Worm (Caenorhabditis elegans) whole organism, L2 larva: Measurements from ENCODE around the gene ttr-50.
A peak's percentile ranks its signal among the peaks of the same experiment; 100 is the strongest.

ENCODE experiments used
- C34F6.9 ChIP-seq: fragments of 150-350 bp; optimal IDR thresholded peaks from 2 replicates; lab custom pipeline; 2014; ENCODE audit warnings: missing biosample characterization, missing genetic modification characterization
- F13H6.1 ChIP-seq: sonication (generic microtip); optimal IDR thresholded peaks from 2 replicates; lab custom pipeline; 2016; ENCODE audit warnings: missing genetic modification characterization, missing compliant biosample characterization
- R02D3.7 ChIP-seq: fragments of 150-350 bp; optimal IDR thresholded peaks from 2 replicates; lab custom pipeline; 2014; ENCODE audit warnings: missing biosample characterization, missing genetic modification characterization
- Y55F3AM.14 ChIP-seq: fragments of 200-800 bp; sonication (Bioruptor generic); optimal IDR thresholded peaks from 2 replicates; lab custom pipeline; 2018; ENCODE audit warnings: mild to moderate bottlenecking, missing genetic modification characterization, missing compliant biosample characterization
- aly-2 ChIP-seq: fragments of 150-350 bp; optimal IDR thresholded peaks from 2 replicates; lab custom pipeline; 2014; ENCODE audit warnings: missing biosample characterization, missing genetic modification characterization
- crh-2 ChIP-seq: sonication (generic microtip); optimal IDR thresholded peaks from 2 replicates; lab custom pipeline; 2017; ENCODE audit warnings: missing biosample characterization, missing genetic modification characterization
- dmd-4 ChIP-seq: sonication (generic microtip); optimal IDR thresholded peaks from 2 replicates; lab custom pipeline; 2017; ENCODE audit warnings: missing biosample characterization, missing genetic modification characterization
- elt-3 ChIP-seq: sonication (generic microtip); optimal IDR thresholded peaks from 2 replicates; lab custom pipeline; 2017; ENCODE audit warnings: missing biosample characterization, missing genetic modification characterization
- fos-1 ChIP-seq: fragments of 150-350 bp; optimal IDR thresholded peaks from 2 replicates; lab custom pipeline; 2014; ENCODE audit warnings: missing biosample characterization, missing genetic modification characterization
- gmeb-1 ChIP-seq: fragments of 150-350 bp; optimal IDR thresholded peaks from 2 replicates; lab custom pipeline; 2014; ENCODE audit warnings: missing biosample characterization, missing genetic modification characterization
- lin-11 ChIP-seq: fragments of 150-350 bp; sonication (generic microtip); optimal IDR thresholded peaks from 2 replicates; lab custom pipeline; 2014; ENCODE audit warnings: missing biosample characterization, missing genetic modification characterization, inconsistent platforms, mixed read lengths
- lin-39 ChIP-seq: fragments of 150-350 bp; optimal IDR thresholded peaks from 2 replicates; lab custom pipeline; 2014; ENCODE audit warnings: missing biosample characterization, missing genetic modification reagents, missing genetic modification characterization
- lsy-2 ChIP-seq, 2 experiments: fragments of 150-350 bp in 1 of 2; sonication (generic microtip) in 1 of 2; optimal IDR thresholded peaks; 2 replicates each; lab custom pipeline; 2014 to 2017; ENCODE audit warnings: missing biosample characterization in 2 of 2, missing genetic modification characterization in 2 of 2
- mab-5 ChIP-seq: fragments of 150-350 bp; optimal IDR thresholded peaks from 2 replicates; lab custom pipeline; 2014; ENCODE audit warnings: missing biosample characterization, missing genetic modification characterization
- mbf-1 ChIP-seq: sonication (generic microtip); optimal IDR thresholded peaks from 2 replicates; lab custom pipeline; 2017; ENCODE audit warnings: missing biosample characterization, missing genetic modification characterization
- mdl-1 ChIP-seq, 2 experiments: fragments of 150-350 bp in 1 of 2; sonication (generic microtip) in 1 of 2; optimal IDR thresholded peaks; 2 replicates each; lab custom pipeline; 2017; ENCODE audit warnings: missing biosample characterization in 2 of 2, missing genetic modification characterization in 2 of 2
- nhr-129 ChIP-seq: fragments of 150-350 bp; optimal IDR thresholded peaks from 2 replicates; lab custom pipeline; 2014; ENCODE audit warnings: missing biosample characterization, missing genetic modification characterization
- nhr-23 ChIP-seq: fragments of 150-350 bp; optimal IDR thresholded peaks from 2 replicates; lab custom pipeline; 2014; ENCODE audit warnings: missing biosample characterization, missing genetic modification reagents, missing genetic modification characterization
- nhr-6 ChIP-seq: fragments of 150-350 bp; optimal IDR thresholded peaks from 2 replicates; lab custom pipeline; 2014; ENCODE audit warnings: missing biosample characterization, missing genetic modification characterization
- sem-4 ChIP-seq: fragments of 150-350 bp; optimal IDR thresholded peaks from 2 replicates; lab custom pipeline; 2014; ENCODE audit warnings: missing biosample characterization, missing genetic modification reagents, missing genetic modification characterization
- sma-3 ChIP-seq: sonication (generic microtip); optimal IDR thresholded peaks from 2 replicates; lab custom pipeline; 2016; ENCODE audit warnings: missing genetic modification reagents, missing genetic modification characterization, missing compliant biosample characterization
- sma-9 ChIP-seq, 2 experiments: fragments of 150-350 bp in 1 of 2; sonication (generic microtip) in 1 of 2; optimal IDR thresholded peaks; 2 replicates each; lab custom pipeline; 2014 to 2016; ENCODE audit warnings: missing genetic modification characterization in 2 of 2, mild to moderate bottlenecking in 1 of 2, missing biosample characterization in 1 of 2, missing compliant biosample characterization in 1 of 2, missing genetic modification reagents in 1 of 2, moderate library complexity in 1 of 2
- unc-55 ChIP-seq: fragments of 150-350 bp; sonication (generic microtip); optimal IDR thresholded peaks from 3 replicates; lab custom pipeline; 2014; ENCODE audit warnings: missing biosample characterization, missing genetic modification reagents, missing genetic modification characterization
- unc-62 ChIP-seq: fragments of 150-350 bp; optimal IDR thresholded peaks from 2 replicates; lab custom pipeline; 2014; ENCODE audit warnings: missing biosample characterization, missing genetic modification reagents, missing genetic modification characterization
- zag-1 ChIP-seq: fragments of 150-350 bp; optimal IDR thresholded peaks from 2 replicates; lab custom pipeline; 2014; ENCODE audit warnings: missing biosample characterization, missing genetic modification characterization
- ztf-11 ChIP-seq: sonication (generic microtip); optimal IDR thresholded peaks from 2 replicates; lab custom pipeline; 2017; ENCODE audit warnings: missing biosample characterization, missing genetic modification characterization
- ztf-4 ChIP-seq: fragments of 150-350 bp; optimal IDR thresholded peaks from 2 replicates; lab custom pipeline; 2014; ENCODE audit warnings: missing biosample characterization, missing genetic modification characterization

Gene ttr-50

DNA sequence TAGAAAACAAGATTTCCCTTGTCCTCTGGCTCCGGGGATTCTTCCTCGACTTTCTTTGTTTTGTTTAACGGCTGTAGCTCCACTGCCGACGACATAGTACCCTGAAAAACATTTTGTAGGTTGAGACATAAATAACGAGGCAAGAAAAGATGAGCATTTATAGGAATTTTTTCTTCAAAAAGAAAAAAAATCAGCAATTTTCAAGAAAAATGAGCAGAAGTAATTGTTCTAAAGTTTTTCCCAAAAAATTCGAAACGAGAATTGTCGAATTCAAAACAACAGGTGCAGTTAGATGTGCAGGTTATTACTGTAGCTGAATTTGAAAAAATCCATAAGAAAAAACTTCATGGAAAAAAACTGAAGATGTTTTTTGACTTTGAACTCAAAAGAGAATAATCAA is 14.6 kb upstream of the ttr-50 start, which contains the start of gene ent-1:
TSS of gene ent-1 (minus strand) at position 101 of the 400 bp plus-strand sequence.
- TF ChIP-seq lsy-2 (tag; optimal IDR thresholded peaks at IDR 0.05; lab: Kevin White, UChicago) (peak in 1 of 2 experiments; percentile 4), sma-3 (GFP tag; lab: Kevin White, UChicago) (no peak)
- TF ChIP-seq, all 48 proteins: peak for 1

DNA sequence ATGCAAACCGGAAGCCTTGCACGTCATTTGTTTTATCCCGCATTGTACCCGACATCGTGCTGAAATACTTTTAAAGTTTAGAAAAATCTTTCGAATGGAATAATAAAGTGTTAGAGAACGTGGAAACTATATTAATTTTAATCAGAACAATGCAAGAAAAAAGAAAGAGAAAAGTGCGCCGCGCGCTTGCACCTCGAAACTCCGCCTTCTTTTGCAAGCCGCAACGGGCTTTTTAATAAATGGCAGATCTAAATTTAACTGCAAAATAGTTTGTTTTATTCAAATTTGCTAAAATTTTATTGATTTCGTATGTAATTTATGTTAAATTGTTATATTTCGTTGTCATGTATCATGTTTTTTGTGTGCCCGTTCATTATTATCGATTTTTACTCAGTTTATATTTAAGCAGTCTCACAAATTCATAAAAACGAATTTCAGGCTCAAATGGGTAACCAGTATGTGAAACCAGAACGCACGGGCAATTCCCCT is 11.2 kb upstream of the ttr-50 start, which contains the start of the genes acl-3 and ndub-6:
TSS of gene acl-3 (minus strand) at position 59 of the 489 bp plus-strand sequence.
TSS of gene ndub-6 (plus strand) at position 439 of the 489 bp plus-strand sequence.
- TF ChIP-seq crh-2 (tag; lab: Kevin White, UChicago), result no peak
- no peak for TF ChIP-seq gmeb-1 (tag; lab: Kevin White, UChicago)
- peak; percentile 8 for TF ChIP-seq C34F6.9 (tag; lab: Kevin White, UChicago)
- TF ChIP-seq lsy-2 (tag; optimal IDR thresholded peaks at IDR 0.05; lab: Kevin White, UChicago), result peak in 1 of 2 experiments; percentile 14

DNA sequence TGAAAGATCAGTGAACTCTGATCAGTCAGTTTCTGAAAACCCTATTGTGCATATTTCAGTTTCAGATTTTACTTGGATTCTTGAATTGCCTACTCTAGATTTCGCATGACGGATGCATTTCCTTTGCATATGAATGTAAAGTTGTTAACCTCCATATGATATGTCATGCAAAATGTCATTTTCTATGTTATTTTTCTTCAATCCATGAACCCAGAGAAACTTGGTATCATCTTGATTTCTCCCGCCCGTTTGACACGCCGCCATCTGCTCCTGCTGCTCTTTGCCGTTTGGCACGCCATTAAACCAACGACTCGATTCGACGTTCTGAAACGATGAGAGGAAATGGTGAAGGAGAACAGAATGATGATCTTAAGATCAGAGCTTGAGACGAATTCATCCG is 9.5 kb upstream of the ttr-50 start:
- TF ChIP-seq mab-5 (no peak), lin-39 (tag; lab: Kevin White, UChicago) (no peak), mdl-1 (tag; optimal IDR thresholded peaks at IDR 0.05; lab: Kevin White, UChicago) (no peak), ztf-11 (tag; lab: Kevin White, UChicago) (no peak), unc-62 (GFP tag; lab: Kevin White, UChicago) (no peak), mbf-1 (tag; lab: Kevin White, UChicago) (no peak), C34F6.9 (tag; lab: Kevin White, UChicago) (no peak), lsy-2 (tag; optimal IDR thresholded peaks at IDR 0.05; lab: Kevin White, UChicago) (no peak), R02D3.7 (no peak)

DNA sequence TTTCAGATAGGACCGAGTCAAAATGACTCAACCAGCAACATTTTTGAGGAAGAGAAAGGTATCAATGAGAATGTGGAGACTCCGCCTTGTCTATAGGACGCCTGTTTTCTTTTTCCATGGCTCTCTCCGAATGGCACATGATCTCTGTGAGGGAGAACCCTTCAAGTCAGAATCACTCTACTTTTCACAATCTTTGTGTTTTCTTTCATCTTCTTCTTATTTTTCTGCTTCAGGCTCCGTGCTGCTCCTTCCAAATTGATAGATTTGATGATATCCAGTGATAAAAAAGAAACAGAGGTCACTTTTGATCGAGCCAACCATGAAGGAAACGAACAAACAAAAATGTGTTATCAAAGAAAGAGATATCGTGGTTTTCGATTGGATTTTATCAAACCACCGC is 8.2 kb upstream of the ttr-50 start, which contains the start of gene ZK809.8:
TSS of gene ZK809.8 (minus strand) at position 34 of the 400 bp plus-strand sequence.
- TF ChIP-seq lsy-2 (tag; optimal IDR thresholded peaks at IDR 0.05; lab: Kevin White, UChicago) (peak in 1 of 2 experiments; percentile 27), nhr-6 (peak; percentile 2), sma-9 (GFP tag; optimal IDR thresholded peaks at IDR 0.05; lab: Kevin White, UChicago) (peak; percentile 62), sma-9 (tag; optimal IDR thresholded peaks at IDR 0.05; lab: Kevin White, UChicago) (no peak), nhr-129 (tag; lab: Kevin White, UChicago) (peak; percentile 44), dmd-4 (tag; lab: Kevin White, UChicago) (no peak), C34F6.9 (tag; lab: Kevin White, UChicago) (peak; percentile 30), F13H6.1 (peak; percentile 64), Y55F3AM.14 (GFP tag; lab: Kevin White, UChicago) (no peak)

DNA sequence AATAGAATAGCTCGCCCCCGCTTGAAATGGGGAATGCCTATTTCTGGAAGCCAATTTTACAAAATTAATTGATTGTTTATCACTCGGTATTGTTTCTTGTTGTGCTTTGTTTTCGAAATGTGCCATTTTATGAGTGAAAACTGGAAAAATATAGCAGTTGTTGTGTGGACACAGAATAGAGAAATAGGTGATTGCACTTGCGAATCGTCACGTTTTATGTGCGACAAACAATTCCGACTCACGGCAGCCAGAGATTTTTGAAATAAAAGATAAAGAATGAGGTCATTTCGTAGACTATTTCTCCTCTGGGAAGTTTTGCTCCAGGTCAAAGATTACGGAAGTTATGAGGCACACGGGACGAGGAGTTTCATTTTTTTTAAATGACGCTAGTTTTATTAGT is 6.1 kb upstream of the ttr-50 start:
- TF ChIP-seq Y55F3AM.14 (GFP tag; lab: Kevin White, UChicago) (no peak), nhr-129 (tag; lab: Kevin White, UChicago) (peak; percentile 40), F13H6.1 (peak; percentile 19), sma-9 (GFP tag; optimal IDR thresholded peaks at IDR 0.05; lab: Kevin White, UChicago) (peak; percentile 30), sma-9 (tag; optimal IDR thresholded peaks at IDR 0.05; lab: Kevin White, UChicago) (no peak), nhr-6 (peak; percentile 7)

DNA sequence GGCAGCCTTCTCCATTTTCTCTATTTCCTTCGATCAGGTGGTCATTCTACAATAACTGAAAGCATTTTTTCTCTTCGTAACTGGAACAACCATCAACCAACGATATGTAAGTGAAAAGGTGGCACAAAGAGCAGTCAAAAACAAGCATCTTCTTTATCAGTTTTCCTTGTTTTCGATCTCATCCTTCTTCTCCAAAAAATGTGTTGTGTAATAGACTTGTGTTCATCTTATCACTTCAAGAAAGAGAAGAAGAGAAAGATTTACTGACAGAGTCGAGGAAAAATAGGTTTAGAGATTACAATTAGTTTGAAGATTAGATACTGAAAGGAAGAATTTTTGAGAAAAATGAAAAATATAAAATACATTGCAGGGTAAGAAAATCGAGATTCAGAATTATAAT is 4.5 kb upstream of the ttr-50 start:
- TF ChIP-seq zag-1 (tag; lab: Kevin White, UChicago) (no peak), unc-62 (GFP tag; lab: Kevin White, UChicago) (no peak), sem-4 (no peak), nhr-23 (no peak), F13H6.1 (peak; percentile 26), lsy-2 (tag; optimal IDR thresholded peaks at IDR 0.05; lab: Kevin White, UChicago) (peak in 1 of 2 experiments; percentile 7), fos-1 (tag; lab: Kevin White, UChicago) (no peak), ztf-4 (tag; lab: Kevin White, UChicago) (no peak), R02D3.7 (no peak), gmeb-1 (tag; lab: Kevin White, UChicago) (no peak), lin-11 (tag; lab: Kevin White, UChicago) (no peak), unc-55 (no peak), mdl-1 (tag; optimal IDR thresholded peaks at IDR 0.05; lab: Kevin White, UChicago) (no peak), sma-9 (GFP tag; optimal IDR thresholded peaks at IDR 0.05; lab: Kevin White, UChicago) (peak; percentile 34), sma-9 (tag; optimal IDR thresholded peaks at IDR 0.05; lab: Kevin White, UChicago) (no peak), aly-2 (no peak), nhr-129 (tag; lab: Kevin White, UChicago) (peak; percentile 45)

DNA sequence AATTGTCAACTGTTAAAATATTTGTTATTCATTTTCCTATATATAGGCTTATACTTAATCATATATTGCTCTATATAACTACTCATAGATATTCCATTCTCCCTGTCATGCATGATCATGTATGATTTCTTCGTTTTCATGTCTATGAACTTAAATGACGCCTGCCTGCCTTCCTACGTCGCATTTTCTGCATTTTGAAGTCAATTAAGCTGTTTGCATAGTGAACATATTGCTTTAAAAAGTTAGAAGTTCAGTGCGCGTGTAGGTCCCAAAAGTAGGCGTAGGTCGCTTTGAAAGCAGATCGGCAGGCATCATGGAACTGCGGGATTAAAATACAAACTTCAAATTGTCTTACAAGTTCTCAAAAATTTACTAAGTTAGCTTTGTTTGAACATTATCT is 3.9 kb upstream of the ttr-50 start:
- no peak for TF ChIP-seq Y55F3AM.14 (GFP tag; lab: Kevin White, UChicago)
- no peak for TF ChIP-seq elt-3
